Fruit fly (Drosophila melanogaster) whole organism: ENCODE results near the gene Nt5a.

Experiments used
- CG8478 ChIP-seq: fragments of >200 bp; optimal IDR thresholded peaks from 2 replicates; lab custom pipeline; 2018; ENCODE audit warnings: inconsistent platforms
- Dll ChIP-seq: fragments of >200 bp; optimal IDR thresholded peaks from 2 replicates; lab custom pipeline; 2017
- EcR ChIP-seq, 2 experiments: fragments of >200 bp; optimal IDR thresholded peaks; 2 replicates each; lab custom pipeline; 2017; ENCODE audit warnings: missing biosample characterization in 2 of 2, missing genetic modification characterization in 2 of 2, missing genetic modification reagents in 2 of 2
- pan ChIP-seq: fragments of >200 bp; optimal IDR thresholded peaks from 2 replicates; lab custom pipeline; 2017
- usp ChIP-seq: fragments of >200 bp; optimal IDR thresholded peaks from 2 replicates; lab custom pipeline; 2017; ENCODE audit warnings: missing biosample characterization, missing genetic modification characterization, mixed read lengths

DNA sequence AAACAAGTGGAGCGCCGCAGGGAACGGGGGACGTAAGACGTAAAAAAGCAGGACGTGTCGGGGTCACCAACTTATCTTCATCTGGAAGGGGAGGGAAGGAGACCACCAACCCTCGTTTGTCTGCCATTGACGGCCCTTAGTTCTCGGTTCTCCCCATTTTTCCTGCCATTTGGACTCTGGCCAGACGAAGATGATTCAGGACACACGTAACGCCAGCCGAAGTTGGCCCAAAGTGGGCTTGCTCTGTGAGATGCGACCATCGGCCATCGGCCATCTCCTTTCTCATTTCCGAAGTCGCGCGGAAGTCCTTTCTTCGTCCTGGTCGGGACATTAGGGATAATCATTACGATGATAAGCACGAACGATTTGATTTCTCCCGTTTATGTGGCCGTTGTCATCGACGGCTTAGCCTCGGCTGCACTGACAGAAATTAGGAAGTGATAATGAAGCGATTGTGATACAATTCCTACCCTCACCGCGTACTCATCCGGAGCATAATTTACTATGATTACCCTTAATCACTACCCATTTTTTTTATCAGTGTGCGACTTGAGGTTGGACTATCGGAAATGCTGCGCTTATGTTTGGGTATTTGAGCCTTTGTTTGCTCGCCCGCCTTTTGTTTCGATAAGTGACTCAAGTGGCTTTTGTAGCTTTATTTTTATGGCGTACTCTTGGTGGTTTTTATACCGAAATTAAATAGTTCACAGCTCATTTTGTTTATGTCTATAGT, 26.2 kb downstream of the Nt5a start:
- no peak for TF ChIP-seq EcR (GFP tag; optimal IDR thresholded peaks at IDR 0.05; lab: Kevin White, UChicago)
- no peak for TF ChIP-seq usp (GFP tag; lab: Kevin White, UChicago)
- no peak for TF ChIP-seq Dll (lab: Kevin White, UChicago)
- no peak for TF ChIP-seq CG8478 (lab: Kevin White, UChicago)
- no peak for TF ChIP-seq pan (lab: Kevin White, UChicago)
